Fruit fly (Drosophila melanogaster) whole organism, embryonic: ENCODE data around the gene CG32354.
A peak's percentile ranks its signal among the peaks of the same experiment; 100 is the strongest.

Experiments used
- Atf6 ChIP-seq: fragments of 200-800 bp; sonication (Bioruptor generic); IDR thresholded peaks from 2 replicates; pipeline ENCODE4 v1.3.6; 2022; ENCODE audit warnings: missing biosample characterization, missing genetic modification characterization
- CG10366 ChIP-seq: fragments of 200-800 bp; sonication (Bioruptor generic); IDR thresholded peaks from 2 replicates; pipeline ENCODE4 v1.3.6; 2022; ENCODE audit warnings: missing biosample characterization, missing genetic modification characterization
- CG10431 ChIP-seq: fragments of 200-800 bp; sonication (Bioruptor generic); optimal IDR thresholded peaks from 3 replicates; lab custom pipeline; 2018; ENCODE audit warnings: missing biosample characterization, mild to moderate bottlenecking, missing genetic modification characterization
- CG11696 ChIP-seq: fragments of 200-800 bp; sonication (Bioruptor generic); IDR thresholded peaks from 2 replicates; pipeline ENCODE4 v1.3.6; 2022; ENCODE audit warnings: missing biosample characterization, missing genetic modification characterization
- CG12155 ChIP-seq: fragments of 200-800 bp; sonication (Bioruptor generic); optimal IDR thresholded peaks from 3 replicates; lab custom pipeline; 2016; ENCODE audit warnings: missing biosample characterization, missing genetic modification characterization
- CG12391 ChIP-seq: fragments of 200-800 bp; sonication (Bioruptor generic); optimal IDR thresholded peaks from 3 replicates; lab custom pipeline; 2018; ENCODE audit warnings: missing biosample characterization, mild to moderate bottlenecking, missing genetic modification characterization, moderate library complexity
- CG13287 ChIP-seq: fragments of 200-800 bp; sonication (Bioruptor generic); IDR thresholded peaks from 2 replicates; pipeline ENCODE4 v1.3.6; 2022; ENCODE audit warnings: missing biosample characterization, missing genetic modification characterization; ENCODE audit not compliant: partially characterized antibody
- CG13624 ChIP-seq: fragments of 200-800 bp; sonication (Bioruptor generic); optimal IDR thresholded peaks from 2 replicates; lab custom pipeline; 2016; ENCODE audit warnings: missing biosample characterization, missing genetic modification characterization
- CG14860 ChIP-seq: fragments of 200-800 bp; sonication (Bioruptor generic); IDR thresholded peaks from 3 replicates; pipeline ENCODE4 v1.3.6; 2022; ENCODE audit warnings: missing biosample characterization, missing genetic modification characterization; ENCODE audit not compliant: partially characterized antibody
- CG18476 ChIP-seq: fragments of 200-800 bp; sonication (Bioruptor generic); optimal IDR thresholded peaks from 2 replicates; lab custom pipeline; 2016; ENCODE audit warnings: missing biosample characterization, mild to moderate bottlenecking, missing genetic modification characterization
- CG2889 ChIP-seq: fragments of 200-800 bp; sonication (Bioruptor generic); IDR thresholded peaks from 3 replicates; pipeline ENCODE4 v1.3.6; 2022; ENCODE audit warnings: missing biosample characterization, missing genetic modification characterization
- CG31365 ChIP-seq: fragments of 200-800 bp; sonication (Bioruptor generic); optimal IDR thresholded peaks from 2 replicates; lab custom pipeline; 2018; ENCODE audit warnings: missing biosample characterization, mild to moderate bottlenecking, missing genetic modification characterization
- CG31441 ChIP-seq: fragments of 200-800 bp; sonication (Bioruptor generic); IDR thresholded peaks from 2 replicates; pipeline ENCODE4 v1.3.6; 2022; ENCODE audit warnings: missing biosample characterization, missing genetic modification characterization
- CG43689 ChIP-seq: fragments of 200-800 bp; sonication (Bioruptor generic); IDR thresholded peaks from 2 replicates; pipeline ENCODE4 v1.3.6; 2022; ENCODE audit warnings: missing biosample characterization, missing genetic modification characterization
- CG4424 ChIP-seq: fragments of 200-800 bp; sonication (Bioruptor generic); optimal IDR thresholded peaks from 3 replicates; lab custom pipeline; 2016; ENCODE audit warnings: missing biosample characterization, missing genetic modification characterization
- CG4820 ChIP-seq: fragments of 200-800 bp; sonication (Bioruptor generic); optimal IDR thresholded peaks from 3 replicates; lab custom pipeline; 2016; ENCODE audit warnings: missing biosample characterization, missing genetic modification characterization
- CG7357 ChIP-seq: fragments of 200-800 bp; sonication (Bioruptor generic); IDR thresholded peaks from 3 replicates; pipeline ENCODE4 v1.3.6; 2022; ENCODE audit warnings: missing biosample characterization, missing genetic modification characterization
- CG7745 ChIP-seq: fragments of 200-800 bp; sonication (Bioruptor generic); optimal IDR thresholded peaks from 2 replicates; lab custom pipeline; 2018; ENCODE audit warnings: missing biosample characterization, mild to moderate bottlenecking, missing genetic modification characterization, moderate library complexity
- CG9437 ChIP-seq: fragments of 200-800 bp; sonication (Bioruptor generic); optimal IDR thresholded peaks from 2 replicates; lab custom pipeline; 2018; ENCODE audit warnings: missing biosample characterization, mild to moderate bottlenecking, missing genetic modification characterization
- CHES-1-like ChIP-seq: fragments of 200-800 bp; sonication (Bioruptor generic); optimal IDR thresholded peaks from 2 replicates; lab custom pipeline; 2016; ENCODE audit warnings: missing biosample characterization, missing genetic modification characterization
- Fer2 ChIP-seq: fragments of 200-800 bp; sonication (Bioruptor generic); optimal IDR thresholded peaks from 2 replicates; lab custom pipeline; 2018; ENCODE audit warnings: missing biosample characterization, mild to moderate bottlenecking, missing genetic modification characterization, moderate library complexity
- H2.0 ChIP-seq: fragments of 200-800 bp; sonication (Bioruptor generic); IDR thresholded peaks from 2 replicates; pipeline ENCODE4 v1.3.6; 2022; ENCODE audit warnings: missing biosample characterization, missing genetic modification characterization
- HLH3B ChIP-seq: fragments of 200-800 bp; sonication (Bioruptor generic); IDR thresholded peaks from 2 replicates; pipeline ENCODE4 v1.3.6; 2022; ENCODE audit warnings: missing biosample characterization, missing genetic modification characterization
- Hr51 ChIP-seq, 2 experiments: fragments of 200-800 bp; sonication (Bioruptor generic); optimal IDR thresholded peaks; 2 replicates in 1 of 2; 3 replicates in 1 of 2; lab custom pipeline; 2016 to 2018; ENCODE audit warnings: missing biosample characterization in 2 of 2, missing genetic modification characterization in 2 of 2, mild to moderate bottlenecking in 1 of 2, moderate library complexity in 1 of 2
- Hr78 ChIP-seq, 2 experiments: fragments of 200-800 bp in 1 of 2; fragments of >200 bp in 1 of 2; sonication (Bioruptor generic) in 1 of 2; optimal IDR thresholded peaks; 2 replicates each; lab custom pipeline; 2017 to 2019; ENCODE audit warnings: missing biosample characterization in 2 of 2, missing genetic modification characterization in 2 of 2, mild to moderate bottlenecking in 1 of 2, moderate library complexity in 1 of 2
- NC2β ChIP-seq: fragments of 200-800 bp; sonication (Bioruptor generic); optimal IDR thresholded peaks from 2 replicates; lab custom pipeline; 2016; ENCODE audit warnings: missing biosample characterization, missing genetic modification characterization
- Nf-YB ChIP-seq: fragments of 200-800 bp; sonication (Bioruptor generic); optimal IDR thresholded peaks from 3 replicates; lab custom pipeline; 2019; ENCODE audit warnings: missing biosample characterization, mild to moderate bottlenecking, missing genetic modification characterization, moderate library complexity
- abd-A ChIP-seq: fragments of 200-800 bp; sonication (Bioruptor generic); optimal IDR thresholded peaks from 3 replicates; lab custom pipeline; 2019; ENCODE audit warnings: missing biosample characterization, mild to moderate bottlenecking, missing genetic modification characterization, moderate library complexity
- ac ChIP-seq: fragments of 200-800 bp; sonication (Bioruptor generic); optimal IDR thresholded peaks from 3 replicates; lab custom pipeline; 2017; ENCODE audit warnings: missing biosample characterization, mild to moderate bottlenecking, missing genetic modification characterization
- ap ChIP-seq: fragments of 200-800 bp; sonication (Bioruptor generic); IDR thresholded peaks from 2 replicates; pipeline ENCODE4 v1.3.6; 2022; ENCODE audit warnings: missing biosample characterization, missing genetic modification characterization
- chinmo ChIP-seq: fragments of 200-800 bp; sonication (Bioruptor generic); IDR thresholded peaks from 4 replicates; pipeline ENCODE4 v1.3.6; 2022; ENCODE audit warnings: missing biosample characterization, missing genetic modification characterization; ENCODE audit not compliant: partially characterized antibody
- fd3F ChIP-seq: fragments of 200-800 bp; sonication (Bioruptor generic); optimal IDR thresholded peaks from 2 replicates; lab custom pipeline; 2018; ENCODE audit warnings: missing biosample characterization, mild to moderate bottlenecking, missing genetic modification characterization, moderate library complexity
- fru ChIP-seq: fragments of >200 bp; optimal IDR thresholded peaks from 2 replicates; lab custom pipeline; 2017
- gro ChIP-seq: fragments of 200-800 bp; sonication (Bioruptor generic); optimal IDR thresholded peaks from 2 replicates; lab custom pipeline; 2016; ENCODE audit warnings: missing biosample characterization, missing genetic modification characterization
- hkb ChIP-seq, 2 experiments: fragments of 200-800 bp in 1 of 2; fragments of >200 bp in 1 of 2; sonication (Bioruptor generic) in 1 of 2; IDR thresholded peaks in 1 of 2; optimal IDR thresholded peaks in 1 of 2; 2 replicates each; pipeline versions ENCODE4 v1.3.6 to Lab custom; 2017 to 2022; ENCODE audit warnings: missing biosample characterization in 1 of 2, missing genetic modification characterization in 1 of 2
- inv ChIP-seq: fragments of 200-800 bp; sonication (Bioruptor generic); IDR thresholded peaks from 2 replicates; pipeline ENCODE4 v1.3.6; 2022; ENCODE audit warnings: missing biosample characterization, missing genetic modification characterization; ENCODE audit not compliant: partially characterized antibody
- kah ChIP-seq: fragments of 200-800 bp; sonication (Bioruptor generic); optimal IDR thresholded peaks from 2 replicates; lab custom pipeline; 2018; ENCODE audit warnings: missing biosample characterization, mild to moderate bottlenecking, missing genetic modification characterization
- maf-S ChIP-seq: fragments of 200-800 bp; sonication (Bioruptor generic); optimal IDR thresholded peaks from 2 replicates; lab custom pipeline; 2016; ENCODE audit warnings: missing biosample characterization, missing genetic modification characterization
- nau ChIP-seq: fragments of 200-800 bp; sonication (Bioruptor generic); optimal IDR thresholded peaks from 3 replicates; lab custom pipeline; 2017; ENCODE audit warnings: missing biosample characterization, mild to moderate bottlenecking, missing genetic modification characterization, missing genetic modification reagents
- odd ChIP-seq: fragments of 200-800 bp; sonication (Bioruptor generic); optimal IDR thresholded peaks from 2 replicates; lab custom pipeline; 2017; ENCODE audit warnings: missing biosample characterization, mild to moderate bottlenecking, missing genetic modification characterization
- pzg ChIP-seq: fragments of 200-800 bp; sonication (Bioruptor generic); optimal IDR thresholded peaks from 3 replicates; lab custom pipeline; 2018; ENCODE audit warnings: missing biosample characterization, mild to moderate bottlenecking, missing genetic modification characterization, moderate library complexity
- row ChIP-seq: fragments of 200-800 bp; sonication (Bioruptor generic); IDR thresholded peaks from 3 replicates; pipeline ENCODE4 v1.3.6; 2022; ENCODE audit warnings: missing biosample characterization, missing genetic modification characterization
- salm ChIP-seq: fragments of 200-800 bp; sonication (Bioruptor generic); optimal IDR thresholded peaks from 2 replicates; lab custom pipeline; 2018; ENCODE audit warnings: missing biosample characterization, mild to moderate bottlenecking, missing genetic modification characterization
- sens-2 ChIP-seq: fragments of 200-800 bp; sonication (Bioruptor generic); IDR thresholded peaks from 2 replicates; pipeline ENCODE4 v1.3.6; 2022; ENCODE audit warnings: missing biosample characterization, missing genetic modification characterization
- slbo ChIP-seq: fragments of 200-800 bp; sonication (Bioruptor generic); IDR thresholded peaks from 2 replicates; pipeline ENCODE4 v1.3.6; 2022; ENCODE audit warnings: missing biosample characterization, missing genetic modification characterization
- sqz ChIP-seq: fragments of 200-800 bp; sonication (Bioruptor generic); optimal IDR thresholded peaks from 3 replicates; lab custom pipeline; 2018; ENCODE audit warnings: missing biosample characterization, mild to moderate bottlenecking, missing genetic modification characterization
- tll ChIP-seq, 2 experiments: fragments of 200-800 bp in 1 of 2; fragments of >200 bp in 1 of 2; sonication (Bioruptor generic) in 1 of 2; optimal IDR thresholded peaks; 2 replicates each; lab custom pipeline; 2017 to 2019; ENCODE audit warnings: missing biosample characterization in 2 of 2, missing genetic modification characterization in 2 of 2, mild to moderate bottlenecking in 1 of 2, moderate library complexity in 1 of 2
- tx ChIP-seq: fragments of 200-800 bp; sonication (Bioruptor generic); optimal IDR thresholded peaks from 2 replicates; lab custom pipeline; 2016; ENCODE audit warnings: missing biosample characterization, missing genetic modification characterization
- wdn ChIP-seq: fragments of 200-800 bp; sonication (Bioruptor generic); IDR thresholded peaks from 2 replicates; pipeline ENCODE4 v1.3.6; 2022; ENCODE audit warnings: missing biosample characterization, missing genetic modification characterization
- zen ChIP-seq: fragments of 200-800 bp; sonication (Bioruptor generic); optimal IDR thresholded peaks from 3 replicates; lab custom pipeline; 2018; ENCODE audit warnings: missing biosample characterization, mild to moderate bottlenecking, missing genetic modification characterization, moderate library complexity
- zfh2 ChIP-seq: fragments of 200-800 bp; sonication (Bioruptor generic); optimal IDR thresholded peaks from 2 replicates; lab custom pipeline; 2016; ENCODE audit warnings: missing biosample characterization, missing genetic modification characterization

The CG32354 gene

dm6 chr3L:8405123-8405522 is 16.9 kb downstream of the CG32354 start, which contains the start of the genes Tpt, mkg-p and CG13667 (continued):
- TF ChIP-seq CG4820 (GFP tag; lab: Kevin White, UChicago) (no peak), CG12155 (GFP tag; lab: Kevin White, UChicago) (no peak), salm (tag; lab: Kevin White, UChicago) (no peak), inv (peak; percentile 78), fd3F (no peak), CG18476 (GFP tag; lab: Kevin White, UChicago) (no peak), slbo (GFP tag; lab: Robert Waterston, UW) (no peak), ap (GFP tag; lab: Robert Waterston, UW) (no peak), NC2β (peak; percentile 54), kah (GFP tag; lab: Kevin White, UChicago) (no peak), sens-2 (GFP tag; lab: Robert Waterston, UW) (no peak), Fer2 (tag; lab: Kevin White, UChicago) (no peak), HLH3B (GFP tag; lab: Robert Waterston, UW) (no peak), CG4424 (GFP tag; lab: Kevin White, UChicago) (no peak), CG10431 (no peak), Hr51 (GFP tag; optimal IDR thresholded peaks at IDR 0.05; lab: Kevin White, UChicago) (no peak), CG31441 (GFP tag; lab: Robert Waterston, UW) (no peak), CG7745 (tag; lab: Kevin White, UChicago) (no peak), CG13624 (GFP tag; lab: Kevin White, UChicago) (peak; percentile 58), CHES-1-like (peak; percentile 81), zen (peak; percentile 43), CG10366 (GFP tag; lab: Robert Waterston, UW) (no peak), Atf6 (GFP tag; lab: Robert Waterston, UW) (no peak), maf-S (GFP tag; lab: Kevin White, UChicago) (no peak), nau (GFP tag; lab: Kevin White, UChicago) (no peak), zfh2 (GFP tag; lab: Kevin White, UChicago) (peak; percentile 34), row (GFP tag; lab: Robert Waterston, UW) (peak; percentile 49; the same call in 1 of the 3 replicates), H2.0 (GFP tag; lab: Robert Waterston, UW) (no peak), CG14860 (GFP tag; lab: Robert Waterston, UW) (peak; percentile 66; the same call in 2 of the 3 replicates), chinmo (GFP tag; lab: Robert Waterston, UW) (peak; percentile 97; the same call in 3 of the 4 replicates), pzg (GFP tag; lab: Kevin White, UChicago) (peak; percentile 97), CG43689 (GFP tag; lab: Robert Waterston, UW) (no peak), CG12391 (peak; percentile 26), CG9437 (GFP tag; lab: Kevin White, UChicago) (no peak), tx (GFP tag; lab: Kevin White, UChicago) (no peak), abd-A (no peak), tll (GFP tag; optimal IDR thresholded peaks at IDR 0.05; lab: Kevin White, UChicago) (no peak), CG11696 (GFP tag; lab: Robert Waterston, UW) (no peak), Nf-YB (GFP tag; lab: Kevin White, UChicago) (peak; percentile 7), ac (GFP tag; lab: Kevin White, UChicago) (no peak), Hr78 (GFP tag; optimal IDR thresholded peaks at IDR 0.05; lab: Kevin White, UChicago) (no peak), CG13287 (GFP tag; lab: Robert Waterston, UW) (peak; percentile 94), CG2889 (GFP tag; lab: Robert Waterston, UW) (no peak), gro (GFP tag; lab: Kevin White, UChicago) (no peak), odd (no peak), CG31365 (tag; lab: Kevin White, UChicago) (no peak), CG7357 (GFP tag; lab: Robert Waterston, UW) (no peak), fru (lab: Kevin White, UChicago) (no peak), wdn (GFP tag; lab: Robert Waterston, UW) (no peak), sqz (no peak), hkb (optimal IDR thresholded peaks at IDR 0.05; lab: Kevin White, UChicago) (no peak), hkb (GFP tag; IDR thresholded peaks at IDR 0.05; lab: Robert Waterston, UW) (no peak)
